Fruit fly (Drosophila melanogaster) whole organism, embryonic: ENCODE results near the gene CG11342.
A peak's percentile ranks its signal among the peaks of the same experiment; 100 is the strongest.

ENCODE experiments used
- Atf-2 ChIP-seq: fragments of 200-800 bp; sonication (Bioruptor generic); optimal IDR thresholded peaks from 2 replicates; lab custom pipeline; 2016; ENCODE audit warnings: missing biosample characterization, missing genetic modification characterization
- Atf6 ChIP-seq: fragments of 200-800 bp; sonication (Bioruptor generic); IDR thresholded peaks from 2 replicates; pipeline ENCODE4 v1.3.6; 2022; ENCODE audit warnings: missing biosample characterization, missing genetic modification characterization
- Awh ChIP-seq: fragments of 200-800 bp; sonication (Bioruptor generic); IDR thresholded peaks from 2 replicates; pipeline ENCODE4, ENCODE4 v1.3.6; 2022; ENCODE audit warnings: missing biosample characterization, missing genetic modification characterization
- BtbVII ChIP-seq: fragments of 200-800 bp; sonication (Bioruptor generic); optimal IDR thresholded peaks from 3 replicates; lab custom pipeline; 2017; ENCODE audit warnings: missing biosample characterization, mild to moderate bottlenecking, missing genetic modification characterization
- C15 ChIP-seq: fragments of 200-800 bp; sonication (Bioruptor generic); IDR thresholded peaks from 3 replicates; pipeline ENCODE4 v1.3.6; 2022; ENCODE audit warnings: missing biosample characterization, missing genetic modification characterization
- CG11093 ChIP-seq: fragments of 200-800 bp; sonication (Bioruptor generic); IDR thresholded peaks from 3 replicates; pipeline ENCODE4 v1.3.6; 2022; ENCODE audit warnings: missing biosample characterization, missing genetic modification characterization
- CG11247 ChIP-seq: fragments of 200-800 bp; sonication (Bioruptor generic); IDR thresholded peaks from 2 replicates; pipeline ENCODE4 v1.3.6; 2022; ENCODE audit warnings: missing biosample characterization, missing genetic modification characterization
- CG11695 ChIP-seq: fragments of 200-800 bp; sonication (Bioruptor generic); IDR thresholded peaks from 3 replicates; pipeline ENCODE4 v1.3.6; 2022; ENCODE audit warnings: missing biosample characterization, missing genetic modification characterization
- CG16779 ChIP-seq: fragments of 200-800 bp; sonication (Bioruptor generic); IDR thresholded peaks from 2 replicates; pipeline ENCODE4 v1.3.6; 2022; ENCODE audit warnings: missing biosample characterization, missing genetic modification characterization
- CG2120 ChIP-seq: fragments of 200-800 bp; sonication (Bioruptor generic); optimal IDR thresholded peaks from 3 replicates; lab custom pipeline; 2016; ENCODE audit warnings: missing biosample characterization, missing genetic modification characterization
- CG43689 ChIP-seq: fragments of 200-800 bp; sonication (Bioruptor generic); IDR thresholded peaks from 2 replicates; pipeline ENCODE4 v1.3.6; 2022; ENCODE audit warnings: missing biosample characterization, missing genetic modification characterization
- CG4424 ChIP-seq: fragments of 200-800 bp; sonication (Bioruptor generic); optimal IDR thresholded peaks from 3 replicates; lab custom pipeline; 2016; ENCODE audit warnings: missing biosample characterization, missing genetic modification characterization
- CG4617 ChIP-seq: fragments of 200-800 bp; sonication (Bioruptor generic); optimal IDR thresholded peaks from 3 replicates; lab custom pipeline; 2016; ENCODE audit warnings: missing biosample characterization, missing genetic modification characterization, borderline replicate concordance
- CG6254 ChIP-seq: fragments of 200-800 bp; sonication (Bioruptor generic); optimal IDR thresholded peaks from 3 replicates; lab custom pipeline; 2017; ENCODE audit warnings: mild to moderate bottlenecking, missing biosample characterization, missing genetic modification reagents, missing genetic modification characterization
- CG6683 ChIP-seq: fragments of 200-800 bp; sonication (Bioruptor generic); optimal IDR thresholded peaks from 2 replicates; lab custom pipeline; 2017; ENCODE audit warnings: missing biosample characterization, mild to moderate bottlenecking, missing genetic modification characterization, missing genetic modification reagents
- CG7357 ChIP-seq: fragments of 200-800 bp; sonication (Bioruptor generic); IDR thresholded peaks from 3 replicates; pipeline ENCODE4 v1.3.6; 2022; ENCODE audit warnings: missing biosample characterization, missing genetic modification characterization
- CG7963 ChIP-seq: fragments of 200-800 bp; sonication (Bioruptor generic); IDR thresholded peaks from 3 replicates; pipeline ENCODE4 v1.3.6; 2022; ENCODE audit warnings: missing biosample characterization, missing genetic modification characterization; ENCODE audit not compliant: partially characterized antibody
- CG8359 ChIP-seq: fragments of 200-800 bp; sonication (Bioruptor generic); optimal IDR thresholded peaks from 2 replicates; lab custom pipeline; 2017; ENCODE audit warnings: missing biosample characterization, mild to moderate bottlenecking, missing genetic modification characterization, borderline replicate concordance
- CG9817 ChIP-seq: fragments of 200-800 bp; sonication (Bioruptor generic); optimal IDR thresholded peaks from 2 replicates; lab custom pipeline; 2018; ENCODE audit warnings: missing biosample characterization, mild to moderate bottlenecking, missing genetic modification characterization, moderate library complexity
- Dad ChIP-seq: fragments of 200-800 bp; sonication (Bioruptor generic); optimal IDR thresholded peaks from 3 replicates; lab custom pipeline; 2016; ENCODE audit warnings: missing biosample characterization, missing genetic modification characterization
- Dek ChIP-seq: fragments of 200-800 bp; sonication (Bioruptor generic); optimal IDR thresholded peaks from 3 replicates; lab custom pipeline; 2019; ENCODE audit warnings: missing biosample characterization, mild to moderate bottlenecking, missing genetic modification characterization, moderate library complexity
- Hmx ChIP-seq: fragments of 200-800 bp; sonication (Bioruptor generic); optimal IDR thresholded peaks from 2 replicates; lab custom pipeline; 2016; ENCODE audit warnings: missing biosample characterization, missing genetic modification characterization
- Mad ChIP-seq: fragments of 200-800 bp; sonication (Bioruptor generic); optimal IDR thresholded peaks from 2 replicates; lab custom pipeline; 2016; ENCODE audit warnings: missing biosample characterization, missing genetic modification characterization
- Max ChIP-seq: fragments of 200-800 bp; sonication (Bioruptor generic); optimal IDR thresholded peaks from 2 replicates; lab custom pipeline; 2016; ENCODE audit warnings: missing biosample characterization, mild to moderate bottlenecking, missing genetic modification characterization
- PHDP ChIP-seq: fragments of 200-800 bp; sonication (Bioruptor generic); optimal IDR thresholded peaks from 3 replicates; lab custom pipeline; 2018; ENCODE audit warnings: missing biosample characterization, mild to moderate bottlenecking, missing genetic modification characterization, moderate library complexity
- Taf1 ChIP-seq: fragments of 200-800 bp; sonication (Bioruptor generic); IDR thresholded peaks from 2 replicates; pipeline ENCODE4 v1.3.6; 2022; ENCODE audit warnings: missing biosample characterization, missing genetic modification characterization
- Xrp1 ChIP-seq: fragments of 200-800 bp; sonication (Bioruptor generic); IDR thresholded peaks from 2 replicates; pipeline ENCODE4 v1.3.6; 2022; ENCODE audit warnings: missing biosample characterization, missing genetic modification characterization
- bcd ChIP-seq: fragments of 200-800 bp; sonication (Bioruptor generic); optimal IDR thresholded peaks from 2 replicates; lab custom pipeline; 2017; ENCODE audit warnings: missing biosample characterization, mild to moderate bottlenecking, missing genetic modification characterization
- eve ChIP-seq, 2 experiments: fragments of >200 bp; optimal IDR thresholded peaks; 2 replicates each; lab custom pipeline; 2017; ENCODE audit warnings: missing biosample characterization in 2 of 2, missing genetic modification characterization in 2 of 2
- fd102C ChIP-seq: fragments of 200-800 bp; sonication (Bioruptor generic); optimal IDR thresholded peaks from 2 replicates; lab custom pipeline; 2018; ENCODE audit warnings: missing biosample characterization, mild to moderate bottlenecking, missing genetic modification characterization, moderate library complexity
- ftz-f1 ChIP-seq: fragments of 200-800 bp; sonication (Bioruptor generic); optimal IDR thresholded peaks from 2 replicates; lab custom pipeline; 2016; ENCODE audit warnings: missing biosample characterization, missing genetic modification characterization
- fu2 ChIP-seq: fragments of 200-800 bp; sonication (Bioruptor generic); optimal IDR thresholded peaks from 2 replicates; lab custom pipeline; 2016; ENCODE audit warnings: missing biosample characterization, missing genetic modification characterization
- gfzf ChIP-seq: fragments of 200-800 bp; sonication (Bioruptor generic); optimal IDR thresholded peaks from 2 replicates; lab custom pipeline; 2016; ENCODE audit warnings: missing biosample characterization, mild to moderate bottlenecking, missing genetic modification characterization, moderate library complexity
- gro ChIP-seq: fragments of 200-800 bp; sonication (Bioruptor generic); optimal IDR thresholded peaks from 2 replicates; lab custom pipeline; 2016; ENCODE audit warnings: missing biosample characterization, missing genetic modification characterization
- gsb ChIP-seq: fragments of 200-800 bp; sonication (Bioruptor generic); IDR thresholded peaks from 2 replicates; pipeline ENCODE4 v1.3.6; 2022; ENCODE audit warnings: missing biosample characterization, missing genetic modification characterization
- gt ChIP-seq: fragments of 200-800 bp; sonication (Bioruptor generic); IDR thresholded peaks from 2 replicates; pipeline ENCODE4 v1.3.6; 2022; ENCODE audit warnings: missing biosample characterization, missing genetic modification characterization
- jing ChIP-seq: fragments of 200-800 bp; sonication (Bioruptor generic); optimal IDR thresholded peaks from 2 replicates; lab custom pipeline; 2018; ENCODE audit warnings: missing biosample characterization, mild to moderate bottlenecking, missing genetic modification characterization
- lbe ChIP-seq: fragments of 200-800 bp; sonication (Bioruptor generic); optimal IDR thresholded peaks from 2 replicates; lab custom pipeline; 2016; ENCODE audit warnings: missing biosample characterization, mild to moderate bottlenecking, missing genetic modification characterization
- lilli ChIP-seq: fragments of 200-800 bp; sonication (Bioruptor generic); optimal IDR thresholded peaks from 3 replicates; lab custom pipeline; 2016; ENCODE audit warnings: missing biosample characterization, missing genetic modification characterization
- lmd ChIP-seq: fragments of 200-800 bp; sonication (Bioruptor generic); IDR thresholded peaks from 2 replicates; pipeline ENCODE4 v1.3.6; 2022; ENCODE audit warnings: missing biosample characterization, missing genetic modification characterization
- luna ChIP-seq: fragments of 200-800 bp; sonication (Bioruptor generic); optimal IDR thresholded peaks from 2 replicates; lab custom pipeline; 2016; ENCODE audit warnings: missing biosample characterization, missing genetic modification characterization
- mam ChIP-seq: fragments of 200-800 bp; sonication (Bioruptor generic); optimal IDR thresholded peaks from 3 replicates; lab custom pipeline; 2016; ENCODE audit warnings: missing biosample characterization, missing genetic modification characterization
- pum ChIP-seq: fragments of 200-800 bp; sonication (Bioruptor generic); optimal IDR thresholded peaks from 2 replicates; lab custom pipeline; 2016; ENCODE audit warnings: missing biosample characterization, missing genetic modification characterization
- row ChIP-seq: fragments of 200-800 bp; sonication (Bioruptor generic); IDR thresholded peaks from 3 replicates; pipeline ENCODE4 v1.3.6; 2022; ENCODE audit warnings: missing biosample characterization, missing genetic modification characterization
- schlank ChIP-seq: fragments of 200-800 bp; sonication (Bioruptor generic); optimal IDR thresholded peaks from 2 replicates; lab custom pipeline; 2018; ENCODE audit warnings: missing biosample characterization, mild to moderate bottlenecking, missing genetic modification characterization
- so ChIP-seq: fragments of 200-800 bp; sonication (Bioruptor generic); IDR thresholded peaks from 3 replicates; pipeline ENCODE4 v1.3.6; 2022; ENCODE audit warnings: missing biosample characterization, missing genetic modification characterization
- sob ChIP-seq: fragments of 200-800 bp; sonication (Bioruptor generic); IDR thresholded peaks from 2 replicates; pipeline ENCODE4 v1.3.6; 2022; ENCODE audit warnings: missing biosample characterization, missing genetic modification characterization
- ssp ChIP-seq: fragments of 200-800 bp; sonication (Bioruptor generic); IDR thresholded peaks from 2 replicates; pipeline ENCODE4 v1.3.6; 2022; ENCODE audit warnings: missing biosample characterization, missing genetic modification characterization
- tap ChIP-seq: fragments of 200-800 bp; optimal IDR thresholded peaks from 3 replicates; lab custom pipeline; 2019; ENCODE audit warnings: missing biosample characterization, mild to moderate bottlenecking, missing genetic modification characterization, moderate library complexity
- ttk ChIP-seq: fragments of 200-800 bp; sonication (Bioruptor generic); IDR thresholded peaks from 2 replicates; pipeline ENCODE4 v2.1.2; 2022; ENCODE audit warnings: missing biosample characterization, missing genetic modification characterization
- z ChIP-seq: fragments of 200-800 bp; sonication (Bioruptor generic); IDR thresholded peaks from 3 replicates; pipeline ENCODE4 v1.3.6; 2022; ENCODE audit warnings: missing biosample characterization, missing genetic modification characterization

The CG11342 gene

DNA sequence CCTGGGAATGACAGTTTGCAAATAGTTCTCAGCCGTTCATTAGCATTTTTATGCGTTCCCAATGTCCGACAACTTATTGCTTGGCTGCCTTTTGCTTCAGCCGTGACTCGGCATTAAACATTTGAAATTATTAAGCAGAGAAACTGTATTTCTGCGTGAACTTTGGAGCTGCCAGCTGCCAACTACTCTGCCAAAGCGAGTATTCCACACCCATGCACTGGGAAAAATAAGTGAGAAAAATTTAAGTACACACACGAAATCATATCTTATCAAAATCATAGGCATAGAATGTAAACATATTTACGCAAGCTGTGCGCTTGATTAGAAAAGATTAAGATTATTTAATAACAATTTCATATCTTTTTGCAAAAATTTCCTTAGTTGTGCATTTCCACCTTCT, 45.7 kb upstream of the CG11342 start:
- TF ChIP-seq CG4617 (GFP tag; lab: Kevin White, UChicago) (peak; percentile 2), z (no peak), schlank (tag; lab: Kevin White, UChicago) (peak; percentile 21), mam (GFP tag; lab: Kevin White, UChicago) (peak; percentile 60), CG8359 (GFP tag; lab: Kevin White, UChicago) (no peak), Hmx (GFP tag; lab: Kevin White, UChicago) (peak; percentile 57), so (peak; percentile 51; the same call in 1 of the 3 replicates), CG11247 (peak; percentile 64), C15 (GFP tag; lab: Robert Waterston, UW) (0 out of 3 replicates have a peak, but pooled peaks have one; percentile 39), Awh (GFP tag; lab: Robert Waterston, UW) (0 out of 2 replicates have a peak, but pooled peaks have one; percentile 51), Atf-2 (peak; percentile 24), Xrp1 (peak; percentile 62; the same call in 1 of the 2 replicates), CG16779 (GFP tag; lab: Robert Waterston, UW) (0 out of 2 replicates have a peak, but pooled peaks have one; percentile 38), ftz-f1 (no peak), sob (GFP tag; lab: Robert Waterston, UW) (peak; percentile 65; the same call in 1 of the 2 replicates), gfzf (GFP tag; lab: Kevin White, UChicago) (no peak), Atf6 (GFP tag; lab: Robert Waterston, UW) (peak; percentile 74; the same call in 1 of the 2 replicates), ssp (GFP tag; lab: Robert Waterston, UW) (0 out of 2 replicates have a peak, but pooled peaks have one; percentile 25), Taf1 (GFP tag; lab: Robert Waterston, UW) (peak; percentile 49; the same call in 1 of the 2 replicates), BtbVII (no peak), eve (GFP tag; optimal IDR thresholded peaks at IDR 0.05; lab: Kevin White, UChicago) (peak in 1 of 2 experiments; percentile 26), Mad (GFP tag; lab: Kevin White, UChicago) (peak; percentile 10), gro (GFP tag; lab: Kevin White, UChicago) (peak; percentile 59), bcd (peak; percentile 37), Max (GFP tag; lab: Kevin White, UChicago) (no peak), CG6683 (GFP tag; lab: Kevin White, UChicago) (no peak), pum (GFP tag; lab: Kevin White, UChicago) (no peak), lmd (GFP tag; lab: Robert Waterston, UW) (peak; percentile 58; the same call in 1 of the 2 replicates), CG6254 (GFP tag; lab: Kevin White, UChicago) (no peak), PHDP (tag; lab: Kevin White, UChicago) (peak; percentile 5), gt (GFP tag; lab: Robert Waterston, UW) (no peak), fu2 (peak; percentile 31), row (GFP tag; lab: Robert Waterston, UW) (peak; percentile 79), CG4424 (GFP tag; lab: Kevin White, UChicago) (peak; percentile 34), CG7357 (GFP tag; lab: Robert Waterston, UW) (peak; percentile 65), ttk (GFP tag; lab: Robert Waterston, UW) (peak; percentile 65), lilli (GFP tag; lab: Kevin White, UChicago) (peak; percentile 45), Dek (tag; lab: Kevin White, UChicago) (no peak), CG9817 (peak; percentile 26), CG2120 (GFP tag; lab: Kevin White, UChicago) (peak; percentile 64), luna (GFP tag; lab: Kevin White, UChicago) (no peak), gsb (GFP tag; lab: Robert Waterston, UW) (peak; percentile 67), CG11695 (GFP tag; lab: Robert Waterston, UW) (peak; percentile 29; the same call in 2 of the 3 replicates), fd102C (no peak), lbe (no peak), tap (tag; lab: Kevin White, UChicago) (peak; percentile 10), CG11093 (0 out of 3 replicates have a peak, but pooled peaks have one; percentile 30), CG43689 (no peak), Dad (GFP tag; lab: Kevin White, UChicago) (peak; percentile 19), CG7963 (GFP tag; lab: Robert Waterston, UW) (no peak), jing (GFP tag; lab: Kevin White, UChicago) (peak; percentile 24)
